Worm (Caenorhabditis elegans): ENCODE measurements around the gene F11C1.1.

- TF ChIP-seq mdl-1 (tag; optimal IDR thresholded peaks at IDR 0.05), result no peak
- TF ChIP-seq unc-39 (tag; optimal IDR thresholded peaks at IDR 0.05), result no peak
- no peak for TF ChIP-seq fkh-10 (GFP tag; optimal IDR thresholded peaks at IDR 0.05)
- TF ChIP-seq nhr-11 (tag; optimal IDR thresholded peaks at IDR 0.05), result no peak
- no peak for TF ChIP-seq ceh-16 (tag; optimal IDR thresholded peaks at IDR 0.05)
- no peak for TF ChIP-seq unc-62 (GFP tag; optimal IDR thresholded peaks at IDR 0.05)
Measured at ce11 chrX:12977451-12977850, 12.9 kb downstream of the F11C1.1 start, which contains the start of gene F11C1.9.

All from whole organism, L3 larva.